Fruit fly (Drosophila melanogaster) whole organism, embryonic: Measurements from ENCODE around the gene Ugt36D1.
A peak's percentile ranks its signal among the peaks of the same experiment; 100 is the strongest.

Experiments used
- Adf1 ChIP-seq: fragments of 200-800 bp; sonication (Bioruptor generic); IDR thresholded peaks from 2 replicates; pipeline ENCODE4 v1.3.6; 2022; ENCODE audit warnings: missing biosample characterization, missing genetic modification characterization
- BEAF-32 ChIP-seq: fragments of 200-800 bp; sonication (Bioruptor generic); optimal IDR thresholded peaks from 3 replicates; lab custom pipeline; 2017; ENCODE audit warnings: missing biosample characterization, missing genetic modification characterization, mild to moderate bottlenecking, moderate library complexity, missing genetic modification reagents
- CG12391 ChIP-seq: fragments of 200-800 bp; sonication (Bioruptor generic); optimal IDR thresholded peaks from 3 replicates; lab custom pipeline; 2018; ENCODE audit warnings: missing biosample characterization, mild to moderate bottlenecking, missing genetic modification characterization, moderate library complexity
- CG14050 ChIP-seq: fragments of 200-800 bp; sonication (Bioruptor generic); IDR thresholded peaks from 3 replicates; pipeline ENCODE4 v1.3.6; 2022; ENCODE audit warnings: missing biosample characterization, missing genetic modification characterization
- CG16813 ChIP-seq: fragments of 200-800 bp; sonication (Bioruptor generic); IDR thresholded peaks from 3 replicates; pipeline ENCODE4 v1.3.6; 2022; ENCODE audit warnings: missing biosample characterization, missing genetic modification characterization; ENCODE audit not compliant: partially characterized antibody
- CG16815 ChIP-seq: fragments of 200-800 bp; sonication (Bioruptor generic); optimal IDR thresholded peaks from 3 replicates; lab custom pipeline; 2017; ENCODE audit warnings: missing biosample characterization, mild to moderate bottlenecking, missing genetic modification characterization
- CG16863 ChIP-seq: fragments of 200-800 bp; sonication (Bioruptor generic); optimal IDR thresholded peaks from 3 replicates; lab custom pipeline; 2016; ENCODE audit warnings: missing biosample characterization, missing genetic modification characterization
- CG17361 ChIP-seq: fragments of 200-800 bp; sonication (Bioruptor generic); IDR thresholded peaks from 3 replicates; pipeline ENCODE4 v1.3.6; 2022; ENCODE audit warnings: missing biosample characterization, missing genetic modification characterization
- CG17802 ChIP-seq: fragments of 200-800 bp; sonication (Bioruptor generic); optimal IDR thresholded peaks from 2 replicates; lab custom pipeline; 2018; ENCODE audit warnings: missing biosample characterization, mild to moderate bottlenecking, missing genetic modification characterization, moderate library complexity
- CG1832 ChIP-seq: fragments of 200-800 bp; sonication (Bioruptor generic); optimal IDR thresholded peaks from 2 replicates; lab custom pipeline; 2017; ENCODE audit warnings: missing biosample characterization, mild to moderate bottlenecking, missing genetic modification characterization, inconsistent platforms
- CG18476 ChIP-seq: fragments of 200-800 bp; sonication (Bioruptor generic); optimal IDR thresholded peaks from 2 replicates; lab custom pipeline; 2016; ENCODE audit warnings: missing biosample characterization, mild to moderate bottlenecking, missing genetic modification characterization
- CG43689 ChIP-seq: fragments of 200-800 bp; sonication (Bioruptor generic); IDR thresholded peaks from 2 replicates; pipeline ENCODE4 v1.3.6; 2022; ENCODE audit warnings: missing biosample characterization, missing genetic modification characterization
- CG6272 ChIP-seq: fragments of 200-800 bp; sonication (Bioruptor generic); IDR thresholded peaks from 2 replicates; pipeline ENCODE4 v1.3.6; 2022; ENCODE audit warnings: missing biosample characterization, missing genetic modification characterization
- CG6854 ChIP-seq: fragments of 200-800 bp; sonication (Bioruptor generic); optimal IDR thresholded peaks from 3 replicates; lab custom pipeline; 2017; ENCODE audit warnings: missing biosample characterization, mild to moderate bottlenecking, missing genetic modification characterization
- Chrac-16 ChIP-seq: fragments of 200-800 bp; sonication (Bioruptor generic); optimal IDR thresholded peaks from 3 replicates; lab custom pipeline; 2016; ENCODE audit warnings: missing biosample characterization, missing genetic modification characterization
- D ChIP-seq, 2 experiments: fragments of 200-800 bp in 1 of 2; fragments of >200 bp in 1 of 2; sonication (Bioruptor generic) in 1 of 2; optimal IDR thresholded peaks; 2 replicates in 1 of 2; 3 replicates in 1 of 2; lab custom pipeline; 2017; ENCODE audit warnings: mild to moderate bottlenecking in 1 of 2, missing biosample characterization in 1 of 2, missing genetic modification characterization in 1 of 2, missing genetic modification reagents in 1 of 2
- H15 ChIP-seq: fragments of 200-800 bp; sonication (Bioruptor generic); IDR thresholded peaks from 3 replicates; pipeline ENCODE4 v1.3.6; 2022; ENCODE audit warnings: missing biosample characterization, missing genetic modification characterization
- HHEX ChIP-seq: fragments of 200-800 bp; sonication (Bioruptor generic); optimal IDR thresholded peaks from 3 replicates; lab custom pipeline; 2017; ENCODE audit warnings: missing biosample characterization, mild to moderate bottlenecking, missing genetic modification characterization, missing genetic modification reagents
- Med ChIP-seq: fragments of 200-800 bp; sonication (Bioruptor generic); peaks from one replicate; lab custom pipeline; 2016; ENCODE audit warnings: missing biosample characterization, missing genetic modification characterization, mild to moderate bottlenecking, inconsistent platforms, moderate library complexity
- Opbp ChIP-seq: fragments of 200-800 bp; sonication (Bioruptor generic); IDR thresholded peaks from 3 replicates; pipeline ENCODE4 v1.3.6; 2022; ENCODE audit warnings: missing biosample characterization, missing genetic modification characterization; ENCODE audit not compliant: partially characterized antibody
- Pdp1 ChIP-seq, 2 experiments: fragments of 200-800 bp; sonication (Bioruptor generic); optimal IDR thresholded peaks; 3 replicates each; lab custom pipeline; 2016; ENCODE audit warnings: missing biosample characterization in 2 of 2, missing genetic modification characterization in 2 of 2, mild to moderate bottlenecking in 1 of 2, moderate library complexity in 1 of 2
- Trl ChIP-seq, 3 experiments: fragments of >200 bp in 2 of 3; fragments of 200-800 bp in 1 of 3; sonication (Bioruptor generic) in 1 of 3; optimal IDR thresholded peaks; 2 replicates in 1 of 3; 3 replicates in 2 of 3; lab custom pipeline; 2016 to 2017; ENCODE audit warnings: missing biosample characterization in 1 of 3, missing genetic modification characterization in 1 of 3
- Vsx1 ChIP-seq: fragments of 200-800 bp; sonication (Bioruptor generic); optimal IDR thresholded peaks from 2 replicates; lab custom pipeline; 2017; ENCODE audit warnings: missing biosample characterization, mild to moderate bottlenecking, missing genetic modification characterization, missing genetic modification reagents
- al ChIP-seq: fragments of 200-800 bp; sonication (Bioruptor generic); IDR thresholded peaks from 2 replicates; pipeline ENCODE4 v1.3.6; 2022; ENCODE audit warnings: missing biosample characterization, missing genetic modification characterization
- bbx ChIP-seq: fragments of 200-800 bp; sonication (Bioruptor generic); IDR thresholded peaks from 2 replicates; pipeline ENCODE4 v1.3.6; 2022; ENCODE audit warnings: missing biosample characterization, missing genetic modification characterization; ENCODE audit not compliant: partially characterized antibody
- br ChIP-seq: fragments of >200 bp; optimal IDR thresholded peaks from 2 replicates; lab custom pipeline; 2017
- cg ChIP-seq: fragments of 200-800 bp; sonication (Bioruptor generic); optimal IDR thresholded peaks from 3 replicates; lab custom pipeline; 2019; ENCODE audit warnings: missing biosample characterization, mild to moderate bottlenecking, missing genetic modification characterization, moderate library complexity
- disco-r ChIP-seq: fragments of 200-800 bp; sonication (Bioruptor generic); optimal IDR thresholded peaks from 2 replicates; lab custom pipeline; 2016; ENCODE audit warnings: missing biosample characterization, missing genetic modification characterization
- dmrt11E ChIP-seq: fragments of 200-800 bp; sonication (Bioruptor generic); optimal IDR thresholded peaks from 3 replicates; lab custom pipeline; 2018; ENCODE audit warnings: missing biosample characterization, mild to moderate bottlenecking, missing genetic modification characterization, moderate library complexity
- gcm ChIP-seq: fragments of 200-800 bp; sonication (Bioruptor generic); optimal IDR thresholded peaks from 2 replicates; lab custom pipeline; 2019; ENCODE audit warnings: missing biosample characterization, mild to moderate bottlenecking, missing genetic modification characterization, moderate library complexity
- hb ChIP-seq: fragments of 200-800 bp; sonication (Bioruptor generic); IDR thresholded peaks from 3 replicates; pipeline ENCODE4 v1.3.6; 2022; ENCODE audit warnings: missing biosample characterization, missing genetic modification characterization; ENCODE audit not compliant: partially characterized antibody
- ind ChIP-seq: fragments of 200-800 bp; sonication (Bioruptor generic); optimal IDR thresholded peaks from 3 replicates; lab custom pipeline; 2016; ENCODE audit warnings: missing biosample characterization, missing genetic modification characterization
- kni ChIP-seq: fragments of 200-800 bp; sonication (Bioruptor generic); optimal IDR thresholded peaks from 3 replicates; lab custom pipeline; 2017; ENCODE audit warnings: mild to moderate bottlenecking, missing biosample characterization, missing genetic modification reagents, missing genetic modification characterization
- lov ChIP-seq, 2 experiments: fragments of 200-800 bp in 1 of 2; fragments of >200 bp in 1 of 2; sonication (Bioruptor generic) in 1 of 2; IDR thresholded peaks in 1 of 2; optimal IDR thresholded peaks in 1 of 2; 2 replicates in 1 of 2; 3 replicates in 1 of 2; pipeline versions ENCODE4 v1.3.6 to Lab custom; 2017 to 2022; ENCODE audit warnings: missing biosample characterization in 1 of 2, missing genetic modification characterization in 1 of 2
- maf-S ChIP-seq: fragments of 200-800 bp; sonication (Bioruptor generic); optimal IDR thresholded peaks from 2 replicates; lab custom pipeline; 2016; ENCODE audit warnings: missing biosample characterization, missing genetic modification characterization
- phol ChIP-seq: fragments of 200-800 bp; sonication (Bioruptor generic); optimal IDR thresholded peaks from 3 replicates; lab custom pipeline; 2018; ENCODE audit warnings: missing biosample characterization, mild to moderate bottlenecking, missing genetic modification characterization, moderate library complexity
- pnt ChIP-seq: fragments of 200-800 bp; sonication (Bioruptor generic); optimal IDR thresholded peaks from 3 replicates; lab custom pipeline; 2016; ENCODE audit warnings: missing biosample characterization, missing genetic modification characterization
- salm ChIP-seq: fragments of 200-800 bp; sonication (Bioruptor generic); optimal IDR thresholded peaks from 2 replicates; lab custom pipeline; 2018; ENCODE audit warnings: missing biosample characterization, mild to moderate bottlenecking, missing genetic modification characterization
- sr ChIP-seq: fragments of 200-800 bp; sonication (Bioruptor generic); IDR thresholded peaks from 3 replicates; pipeline ENCODE4 v1.3.6; 2022; ENCODE audit warnings: missing biosample characterization, missing genetic modification characterization
- twi ChIP-seq: fragments of 200-800 bp; optimal IDR thresholded peaks from 2 replicates; lab custom pipeline; 2019; ENCODE audit warnings: missing biosample characterization, mild to moderate bottlenecking, missing genetic modification characterization, moderate library complexity
- unpg ChIP-seq: fragments of 200-800 bp; sonication (Bioruptor generic); optimal IDR thresholded peaks from 3 replicates; lab custom pipeline; 2018; ENCODE audit warnings: missing biosample characterization, mild to moderate bottlenecking, missing genetic modification characterization, moderate library complexity
- z ChIP-seq: fragments of 200-800 bp; sonication (Bioruptor generic); IDR thresholded peaks from 3 replicates; pipeline ENCODE4 v1.3.6; 2022; ENCODE audit warnings: missing biosample characterization, missing genetic modification characterization
- zen ChIP-seq: fragments of 200-800 bp; sonication (Bioruptor generic); optimal IDR thresholded peaks from 3 replicates; lab custom pipeline; 2018; ENCODE audit warnings: missing biosample characterization, mild to moderate bottlenecking, missing genetic modification characterization, moderate library complexity

The Ugt36D1 gene

DNA sequence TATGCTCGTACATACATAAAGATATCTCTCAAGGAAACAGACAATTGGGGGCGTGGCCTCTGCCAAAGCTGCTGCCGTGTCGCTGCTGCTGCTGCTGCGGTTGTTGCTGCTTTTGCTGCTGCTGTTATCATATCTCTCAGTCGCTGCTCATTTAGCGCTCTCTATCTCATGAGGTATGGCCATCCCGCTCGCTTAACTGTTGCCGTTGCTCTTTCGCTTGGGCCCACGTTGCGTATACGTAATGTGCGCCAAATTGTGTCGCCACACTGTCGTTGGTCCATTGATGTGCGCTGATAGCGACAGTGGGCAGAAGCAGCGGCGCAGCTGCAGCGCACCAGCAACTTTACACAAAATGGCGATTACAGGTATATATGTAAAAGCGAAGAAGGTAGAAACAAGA, 26.9 kb upstream of the Ugt36D1 start (continued):
- TF ChIP-seq Pdp1 (GFP tag; optimal IDR thresholded peaks at IDR 0.05; lab: Kevin White, UChicago), result peak in 1 of 2 experiments; percentile 73
- TF ChIP-seq Trl (optimal IDR thresholded peaks at IDR 0.05; lab: Kevin White, UChicago), result peak in 1 of 2 experiments; percentile 87
- TF ChIP-seq Trl (GFP tag; optimal IDR thresholded peaks at IDR 0.05; lab: Kevin White, UChicago), result no peak
- no peak for TF ChIP-seq CG43689 (GFP tag; lab: Robert Waterston, UW)
- TF ChIP-seq z (GFP tag; lab: Robert Waterston, UW), result no peak
- TF ChIP-seq hb (GFP tag; lab: Robert Waterston, UW), result 0 out of 3 replicates have a peak, but pooled peaks have one; percentile 19
- TF ChIP-seq al (GFP tag; lab: Robert Waterston, UW), result no peak
- TF ChIP-seq CG1832 (GFP tag; lab: Kevin White, UChicago), result peak; percentile 52
- TF ChIP-seq Chrac-16, result no peak
- TF ChIP-seq disco-r, result no peak
- peak; percentile 30; the same call in 1 of the 3 replicates for TF ChIP-seq sr
- no peak for TF ChIP-seq pnt (GFP tag; lab: Kevin White, UChicago)

DNA sequence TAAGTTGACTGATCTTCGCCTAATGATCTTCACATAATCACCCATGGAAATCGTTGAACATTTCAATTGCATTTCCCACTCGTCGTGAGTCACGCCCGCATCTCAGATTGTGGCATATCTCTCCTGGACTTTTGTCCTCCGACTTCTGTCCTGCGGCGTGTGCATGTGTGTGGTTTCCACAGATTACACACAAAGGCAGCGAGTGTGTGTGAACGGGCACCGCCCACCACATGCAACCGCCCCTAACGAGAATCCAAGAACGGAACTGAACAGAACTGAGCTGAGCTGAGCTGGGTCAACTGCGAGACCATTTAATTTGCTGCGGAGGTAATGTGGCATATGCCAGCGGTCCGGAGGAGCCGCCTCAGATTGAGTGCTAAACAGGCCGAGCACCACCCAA, 21.6 kb upstream of the Ugt36D1 start:
- no peak for TF ChIP-seq Opbp (GFP tag; lab: Robert Waterston, UW)
- no peak for TF ChIP-seq lov (optimal IDR thresholded peaks at IDR 0.05; lab: Kevin White, UChicago)
- 0 out of 3 replicates have a peak, but pooled peaks have one; percentile 29 for TF ChIP-seq lov (GFP tag; IDR thresholded peaks at IDR 0.05; lab: Robert Waterston, UW)
- TF ChIP-seq Adf1, result no peak
- no peak for TF ChIP-seq CG6854 (GFP tag; lab: Kevin White, UChicago)
- TF ChIP-seq BEAF-32 (GFP tag; lab: Kevin White, UChicago), result peak; percentile 36
- TF ChIP-seq zen (tag; lab: Kevin White, UChicago), result peak; percentile 24
- peak; percentile 12 for TF ChIP-seq cg (GFP tag; lab: Kevin White, UChicago)
- no peak for TF ChIP-seq CG6272
- TF ChIP-seq br (lab: Kevin White, UChicago), result no peak
- no peak for TF ChIP-seq CG16813 (GFP tag; lab: Robert Waterston, UW)
- TF ChIP-seq CG17802, result peak; percentile 66
- TF ChIP-seq D (optimal IDR thresholded peaks at IDR 0.05; lab: Kevin White, UChicago), result peak; percentile 54
- TF ChIP-seq D (GFP tag; optimal IDR thresholded peaks at IDR 0.05; lab: Kevin White, UChicago), result no peak
- peak; percentile 90 for TF ChIP-seq twi (tag; lab: Kevin White, UChicago)
- TF ChIP-seq gcm, result peak; percentile 15
- TF ChIP-seq kni (GFP tag; lab: Kevin White, UChicago), result no peak

DNA sequence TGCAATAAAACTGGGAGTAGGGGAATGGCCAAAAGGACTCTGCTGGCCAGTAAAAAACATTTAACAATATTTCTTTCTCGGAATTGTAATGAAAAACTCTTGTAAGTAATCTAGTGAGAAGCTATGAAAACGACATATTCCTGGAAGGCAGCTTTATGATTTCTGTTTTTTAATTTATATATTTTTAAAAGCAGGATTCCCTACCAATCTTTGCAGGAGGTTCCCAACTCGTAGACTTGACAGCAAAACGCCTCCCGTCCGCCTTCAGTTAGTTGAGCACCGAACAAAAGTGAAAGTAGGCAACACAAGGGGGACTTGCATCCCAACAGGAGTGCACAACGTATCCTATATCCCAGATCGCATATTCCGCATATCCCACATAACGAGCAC, 18.1 kb upstream of the Ugt36D1 start, which contains the start of gene CG43814:
TSS of gene CG43814 (minus strand) at position 101 of the 390 bp plus-strand sequence.
- TF ChIP-seq bbx (GFP tag; lab: Robert Waterston, UW) (no peak), Vsx1 (no peak), H15 (GFP tag; lab: Robert Waterston, UW) (no peak), CG16815 (GFP tag; lab: Kevin White, UChicago) (no peak), ind (GFP tag; lab: Kevin White, UChicago) (no peak), CG17361 (GFP tag; lab: Robert Waterston, UW) (no peak)

DNA sequence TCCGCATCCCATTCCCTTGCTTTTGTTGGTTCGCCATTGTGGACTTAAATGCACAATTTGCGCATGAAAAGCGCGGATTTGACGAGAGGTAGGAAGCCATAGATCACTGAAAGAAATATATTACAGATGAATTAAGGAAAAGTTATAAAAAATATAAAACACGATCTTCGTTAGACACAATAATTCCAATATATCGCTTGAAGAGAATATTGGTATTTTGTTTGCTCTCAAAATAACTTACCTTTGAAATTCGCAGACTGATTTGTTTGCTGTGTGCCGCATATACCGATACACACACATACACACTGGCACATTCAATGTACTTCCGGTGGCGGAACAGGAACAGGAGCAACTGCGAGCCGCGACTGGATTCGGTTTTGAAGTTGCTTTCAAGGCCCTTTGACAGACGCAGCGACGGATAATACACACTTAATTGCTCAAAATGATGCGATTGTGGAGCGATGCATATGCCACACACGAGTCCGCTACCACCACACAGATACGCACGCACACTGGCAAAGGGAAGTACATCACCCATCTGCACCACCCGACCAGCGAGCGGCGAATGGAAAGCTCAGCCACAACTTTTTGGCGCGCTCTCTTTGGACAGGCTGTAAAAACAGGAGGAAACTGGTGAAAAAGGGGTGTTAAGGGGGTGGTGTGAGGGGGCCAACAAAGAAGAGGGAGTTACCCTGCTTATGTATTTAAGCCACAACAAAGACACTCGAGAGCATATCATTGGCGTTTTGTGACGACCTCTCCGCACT, 17.5 kb upstream of the Ugt36D1 start:
- TF ChIP-seq CG12391 (peak; percentile 6), salm (no peak), phol (tag; lab: Kevin White, UChicago) (peak; percentile 28), CG16863 (no peak), HHEX (GFP tag; lab: Kevin White, UChicago) (no peak), maf-S (GFP tag; lab: Kevin White, UChicago) (no peak), unpg (GFP tag; lab: Kevin White, UChicago) (peak; percentile 8), CG14050 (GFP tag; lab: Robert Waterston, UW) (no peak), D (optimal IDR thresholded peaks at IDR 0.05; lab: Kevin White, UChicago) (no peak), D (GFP tag; optimal IDR thresholded peaks at IDR 0.05; lab: Kevin White, UChicago) (peak; percentile 18), CG18476 (GFP tag; lab: Kevin White, UChicago) (no peak), Med (peak; percentile 66), dmrt11E (tag; lab: Kevin White, UChicago) (peak; percentile 26)
